Fruit fly (Drosophila melanogaster) whole organism, prepupa: ENCODE results near the gene Iris.
A peak's percentile ranks its signal among the peaks of the same experiment; 100 is the strongest.

Source experiments
- Blimp-1 ChIP-seq: fragments of 200-800 bp; sonication (Bioruptor generic); optimal IDR thresholded peaks from 3 replicates; lab custom pipeline; 2017; ENCODE audit warnings: missing biosample characterization, missing genetic modification characterization, mild to moderate bottlenecking, moderate library complexity, missing genetic modification reagents
- CG10631 ChIP-seq: fragments of 200-800 bp; sonication (Bioruptor generic); optimal IDR thresholded peaks from 2 replicates; lab custom pipeline; 2016; ENCODE audit warnings: missing biosample characterization, missing genetic modification characterization
- CG10669 ChIP-seq: fragments of 200-800 bp; sonication (Bioruptor generic); optimal IDR thresholded peaks from 3 replicates; lab custom pipeline; 2018; ENCODE audit warnings: missing biosample characterization, mild to moderate bottlenecking, missing genetic modification characterization, moderate library complexity
- CG11294 ChIP-seq: fragments of 200-800 bp; sonication (Bioruptor generic); IDR thresholded peaks from 2 replicates; pipeline ENCODE4 v1.3.6; 2022; ENCODE audit warnings: missing biosample characterization, missing genetic modification characterization
- CG11762 ChIP-seq: fragments of 200-800 bp; sonication (Bioruptor generic); optimal IDR thresholded peaks from 3 replicates; lab custom pipeline; 2016; ENCODE audit warnings: missing biosample characterization, missing genetic modification characterization; ENCODE audit not compliant: insufficient read depth
- CG11902 ChIP-seq: fragments of 200-800 bp; sonication (Bioruptor generic); optimal IDR thresholded peaks from 3 replicates; lab custom pipeline; 2016; ENCODE audit warnings: missing biosample characterization, missing genetic modification characterization
- CG15336 ChIP-seq: fragments of 200-800 bp; sonication (Bioruptor generic); IDR thresholded peaks from 2 replicates; pipeline ENCODE4 v1.3.6; 2022; ENCODE audit warnings: missing biosample characterization, missing genetic modification characterization
- CG1621 ChIP-seq: fragments of 200-800 bp; sonication (Bioruptor generic); optimal IDR thresholded peaks from 3 replicates; lab custom pipeline; 2018; ENCODE audit warnings: missing biosample characterization, mild to moderate bottlenecking, missing genetic modification characterization
- CG16779 ChIP-seq: fragments of 200-800 bp; sonication (Bioruptor generic); optimal IDR thresholded peaks from 3 replicates; lab custom pipeline; 2017; ENCODE audit warnings: missing biosample characterization, mild to moderate bottlenecking, missing genetic modification characterization
- CG3032 ChIP-seq: fragments of 200-800 bp; optimal IDR thresholded peaks from 2 replicates; lab custom pipeline; 2019; ENCODE audit warnings: missing biosample characterization, mild to moderate bottlenecking, missing genetic modification characterization, moderate library complexity
- CG31627 ChIP-seq: fragments of 200-800 bp; sonication (Bioruptor generic); optimal IDR thresholded peaks from 3 replicates; lab custom pipeline; 2016; ENCODE audit warnings: missing biosample characterization, missing genetic modification characterization
- CG32006 ChIP-seq: fragments of 200-800 bp; sonication (Bioruptor generic); optimal IDR thresholded peaks from 3 replicates; lab custom pipeline; 2017; ENCODE audit warnings: missing biosample characterization, mild to moderate bottlenecking, missing genetic modification characterization
- CG34406 ChIP-seq: fragments of 200-800 bp; sonication (Bioruptor generic); optimal IDR thresholded peaks from 3 replicates; lab custom pipeline; 2016; ENCODE audit warnings: missing biosample characterization, missing genetic modification characterization
- CG3919 ChIP-seq: fragments of 200-800 bp; sonication (Bioruptor generic); optimal IDR thresholded peaks from 3 replicates; lab custom pipeline; 2016; ENCODE audit warnings: missing biosample characterization, missing genetic modification characterization
- CG6792 ChIP-seq: fragments of 200-800 bp; sonication (Bioruptor generic); optimal IDR thresholded peaks from 3 replicates; lab custom pipeline; 2016; ENCODE audit warnings: missing biosample characterization, missing genetic modification characterization
- CG6808 ChIP-seq: fragments of 200-800 bp; sonication (Bioruptor generic); optimal IDR thresholded peaks from 3 replicates; lab custom pipeline; 2017; ENCODE audit warnings: missing biosample characterization, missing genetic modification characterization, mild to moderate bottlenecking, moderate library complexity, missing genetic modification reagents
- CG6854 ChIP-seq: fragments of 200-800 bp; sonication (Bioruptor generic); optimal IDR thresholded peaks from 2 replicates; lab custom pipeline; 2017; ENCODE audit warnings: missing biosample characterization, mild to moderate bottlenecking, missing genetic modification characterization
- CG7368 ChIP-seq: fragments of 200-800 bp; sonication (Bioruptor generic); optimal IDR thresholded peaks from 3 replicates; lab custom pipeline; 2016; ENCODE audit warnings: missing biosample characterization, missing genetic modification characterization
- CG8119 ChIP-seq: fragments of 200-800 bp; sonication (Bioruptor generic); IDR thresholded peaks from 3 replicates; pipeline ENCODE4 v1.3.6; 2022; ENCODE audit warnings: missing biosample characterization, missing genetic modification characterization
- CG8319 ChIP-seq: fragments of 200-800 bp; sonication (Bioruptor generic); optimal IDR thresholded peaks from 3 replicates; lab custom pipeline; 2016; ENCODE audit warnings: missing biosample characterization, missing genetic modification characterization
- CG8632 ChIP-seq: fragments of 200-800 bp; sonication (Bioruptor generic); optimal IDR thresholded peaks from 3 replicates; lab custom pipeline; 2016; ENCODE audit warnings: missing biosample characterization, missing genetic modification characterization
- CG9139 ChIP-seq: fragments of 200-800 bp; sonication (Bioruptor generic); optimal IDR thresholded peaks from 3 replicates; lab custom pipeline; 2017; ENCODE audit warnings: missing biosample characterization, mild to moderate bottlenecking, missing genetic modification characterization
- Eip75B ChIP-seq: fragments of 200-800 bp; sonication (Bioruptor generic); optimal IDR thresholded peaks from 3 replicates; lab custom pipeline; 2016; ENCODE audit warnings: missing biosample characterization, missing genetic modification characterization
- Eip78C ChIP-seq: fragments of 200-800 bp; sonication (Bioruptor generic); peaks from one replicate; lab custom pipeline; 2016; ENCODE audit warnings: missing biosample characterization, missing genetic modification characterization
- Eip93F ChIP-seq: fragments of 200-800 bp; sonication (Bioruptor generic); optimal IDR thresholded peaks from 2 replicates; lab custom pipeline; 2016; ENCODE audit warnings: missing biosample characterization, mild to moderate bottlenecking, missing genetic modification characterization
- Ets21C ChIP-seq: fragments of 200-800 bp; sonication (Bioruptor generic); optimal IDR thresholded peaks from 3 replicates; lab custom pipeline; 2016; ENCODE audit warnings: missing biosample characterization, missing genetic modification characterization
- Ets96B ChIP-seq: fragments of 200-800 bp; optimal IDR thresholded peaks from 2 replicates; lab custom pipeline; 2019; ENCODE audit warnings: missing biosample characterization, mild to moderate bottlenecking, missing genetic modification characterization, moderate library complexity
- Gug ChIP-seq: fragments of 200-800 bp; sonication (Bioruptor generic); IDR thresholded peaks from 2 replicates; pipeline ENCODE4 v1.3.6; 2022; ENCODE audit warnings: missing biosample characterization, missing genetic modification characterization
- Hr38 ChIP-seq: sonication (Bioruptor generic); optimal IDR thresholded peaks from 2 replicates; lab custom pipeline; 2016; ENCODE audit warnings: missing biosample characterization, missing genetic modification characterization
- Hr4 ChIP-seq: fragments of 200-800 bp; sonication (Bioruptor generic); optimal IDR thresholded peaks from 3 replicates; lab custom pipeline; 2016; ENCODE audit warnings: missing biosample characterization, missing genetic modification characterization
- Lpt ChIP-seq: fragments of 200-800 bp; sonication (Bioruptor generic); optimal IDR thresholded peaks from 3 replicates; lab custom pipeline; 2016; ENCODE audit warnings: missing biosample characterization, missing genetic modification characterization
- Met ChIP-seq: fragments of 200-800 bp; sonication (Bioruptor generic); optimal IDR thresholded peaks from 3 replicates; lab custom pipeline; 2016; ENCODE audit warnings: missing biosample characterization, missing genetic modification characterization
- OdsH ChIP-seq: fragments of 200-800 bp; sonication (Bioruptor generic); optimal IDR thresholded peaks from 3 replicates; lab custom pipeline; 2016; ENCODE audit warnings: missing biosample characterization, missing genetic modification characterization
- Smox ChIP-seq: fragments of 200-800 bp; sonication (Bioruptor generic); optimal IDR thresholded peaks from 3 replicates; lab custom pipeline; 2016; ENCODE audit warnings: missing biosample characterization, missing genetic modification characterization
- Sox102F ChIP-seq: fragments of 200-800 bp; sonication (Bioruptor generic); optimal IDR thresholded peaks from 2 replicates; lab custom pipeline; 2016; ENCODE audit warnings: missing biosample characterization, mild to moderate bottlenecking, missing genetic modification characterization
- Sox14 ChIP-seq: fragments of 200-800 bp; sonication (Bioruptor generic); optimal IDR thresholded peaks from 3 replicates; lab custom pipeline; 2016; ENCODE audit warnings: missing biosample characterization, missing genetic modification characterization
- Sox15 ChIP-seq: fragments of 200-800 bp; sonication (Bioruptor generic); optimal IDR thresholded peaks from 3 replicates; lab custom pipeline; 2016; ENCODE audit warnings: missing biosample characterization, missing genetic modification characterization
- achi ChIP-seq: fragments of 200-800 bp; sonication (Bioruptor generic); optimal IDR thresholded peaks from 3 replicates; lab custom pipeline; 2016; ENCODE audit warnings: missing biosample characterization, missing genetic modification characterization
- acj6 ChIP-seq: fragments of 200-800 bp; sonication (Bioruptor generic); optimal IDR thresholded peaks from 3 replicates; lab custom pipeline; 2016; ENCODE audit warnings: missing biosample characterization, missing genetic modification characterization
- cyc ChIP-seq: fragments of 200-800 bp; sonication (Bioruptor generic); optimal IDR thresholded peaks from 3 replicates; lab custom pipeline; 2016; ENCODE audit warnings: missing biosample characterization, missing genetic modification characterization
- dac ChIP-seq: fragments of 200-800 bp; sonication (Bioruptor generic); optimal IDR thresholded peaks from 2 replicates; lab custom pipeline; 2017; ENCODE audit warnings: missing biosample characterization, mild to moderate bottlenecking, missing genetic modification characterization
- eg ChIP-seq: fragments of 200-800 bp; sonication (Bioruptor generic); IDR thresholded peaks from 3 replicates; pipeline ENCODE4 v1.3.6; 2022; ENCODE audit warnings: missing biosample characterization, missing genetic modification characterization
- esn ChIP-seq: fragments of 200-800 bp; sonication (Bioruptor generic); optimal IDR thresholded peaks from 2 replicates; lab custom pipeline; 2016; ENCODE audit warnings: missing biosample characterization, mild to moderate bottlenecking, missing genetic modification characterization, moderate library complexity
- fd59A ChIP-seq: fragments of 200-800 bp; sonication (Bioruptor generic); optimal IDR thresholded peaks from 2 replicates; lab custom pipeline; 2017; ENCODE audit warnings: missing biosample characterization, mild to moderate bottlenecking, missing genetic modification characterization, missing genetic modification reagents
- fd85E ChIP-seq: fragments of 200-800 bp; sonication (Bioruptor generic); optimal IDR thresholded peaks from 3 replicates; lab custom pipeline; 2016; ENCODE audit warnings: missing biosample characterization, missing genetic modification characterization
- fkh ChIP-seq: fragments of 200-800 bp; sonication (Bioruptor generic); optimal IDR thresholded peaks from 3 replicates; lab custom pipeline; 2017; ENCODE audit warnings: missing biosample characterization, mild to moderate bottlenecking, missing genetic modification characterization, moderate library complexity
- lz ChIP-seq: fragments of 200-800 bp; sonication (Bioruptor generic); optimal IDR thresholded peaks from 3 replicates; lab custom pipeline; 2016; ENCODE audit warnings: missing biosample characterization, missing genetic modification characterization
- net ChIP-seq: fragments of 200-800 bp; sonication (Bioruptor generic); optimal IDR thresholded peaks from 3 replicates; lab custom pipeline; 2016; ENCODE audit warnings: missing biosample characterization, missing genetic modification characterization
- pdm3 ChIP-seq: fragments of 200-800 bp; sonication (Bioruptor generic); optimal IDR thresholded peaks from 3 replicates; lab custom pipeline; 2016; ENCODE audit warnings: missing biosample characterization, missing genetic modification characterization
- svp ChIP-seq: fragments of 200-800 bp; sonication (Bioruptor generic); peaks from one replicate; lab custom pipeline; 2016; ENCODE audit warnings: missing biosample characterization, missing genetic modification characterization
- vri ChIP-seq: fragments of 200-800 bp; sonication (Bioruptor generic); optimal IDR thresholded peaks from 3 replicates; lab custom pipeline; 2016; ENCODE audit warnings: missing biosample characterization, mild to moderate bottlenecking, missing genetic modification characterization

The Iris gene

DNA sequence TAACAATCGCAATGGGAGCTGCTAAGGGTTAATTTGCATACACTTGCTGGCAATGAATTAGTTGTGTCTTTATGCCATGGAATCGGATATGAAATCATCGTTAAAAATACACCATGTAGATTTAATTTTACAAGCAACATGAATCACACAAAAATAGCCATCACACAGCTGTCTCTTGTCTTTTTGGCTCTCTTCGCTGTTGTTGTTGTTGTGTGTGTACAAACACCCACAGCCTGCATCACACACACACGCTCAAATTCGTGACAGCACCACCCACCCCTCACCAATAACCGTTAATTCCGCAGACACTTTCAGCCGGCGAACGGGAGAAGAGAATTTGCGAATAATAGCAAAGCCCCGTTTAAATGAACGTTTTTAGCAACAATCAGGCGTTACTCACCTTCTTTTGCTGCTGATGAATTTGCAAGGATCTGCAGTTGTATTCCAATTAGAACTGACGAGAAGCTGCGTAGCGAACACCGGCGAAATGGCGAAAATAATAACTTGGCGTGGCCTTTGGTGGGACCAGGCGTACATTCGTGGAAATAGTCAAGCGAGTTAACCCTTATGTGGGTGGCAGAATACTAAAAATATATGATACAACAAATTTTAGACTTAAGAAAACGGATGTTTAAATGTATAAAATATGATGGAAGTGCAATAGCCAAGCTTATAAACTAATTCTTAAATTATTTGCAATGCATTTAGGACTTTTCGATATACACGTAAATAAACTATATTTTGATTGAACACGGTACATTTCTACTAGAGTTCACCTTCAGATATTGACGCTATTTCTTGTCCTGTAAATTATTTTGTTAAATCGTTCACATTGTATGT lies 24.0 kb upstream of the Iris start, which contains the start of gene capt:
capt (minus strand) TSS at position 584 of the 840 bp plus-strand sequence.
- TF ChIP-seq CG11294 (GFP tag; lab: Robert Waterston, UW), result no peak
- TF ChIP-seq Sox102F (GFP tag; lab: Kevin White, UChicago), result peak; percentile 31
- TF ChIP-seq Lpt (GFP tag; lab: Kevin White, UChicago), result no peak
- peak; percentile 66 for TF ChIP-seq Eip78C
- peak; percentile 8 for TF ChIP-seq Sox15 (GFP tag; lab: Kevin White, UChicago)
- no peak for TF ChIP-seq net (GFP tag; lab: Kevin White, UChicago)
- TF ChIP-seq CG15336 (GFP tag; lab: Robert Waterston, UW), result peak; percentile 37; the same call in 1 of the 2 replicates
- TF ChIP-seq CG6792 (GFP tag; lab: Kevin White, UChicago), result no peak
- peak; percentile 59 for TF ChIP-seq lz (GFP tag; lab: Kevin White, UChicago)
- TF ChIP-seq Ets21C (GFP tag; lab: Kevin White, UChicago), result no peak
- TF ChIP-seq CG9139, result no peak
- TF ChIP-seq CG7368 (GFP tag; lab: Kevin White, UChicago), result no peak
- no peak for TF ChIP-seq CG10631 (GFP tag; lab: Kevin White, UChicago)
- TF ChIP-seq cyc (GFP tag; lab: Kevin White, UChicago), result peak; percentile 54
- no peak for TF ChIP-seq CG6854 (GFP tag; lab: Kevin White, UChicago)
- TF ChIP-seq CG3919 (GFP tag; lab: Kevin White, UChicago), result no peak
- no peak for TF ChIP-seq fd59A (GFP tag; lab: Kevin White, UChicago)
- no peak for TF ChIP-seq CG16779 (tag; lab: Kevin White, UChicago)
- TF ChIP-seq CG3032 (tag; lab: Kevin White, UChicago), result peak; percentile 51
- TF ChIP-seq CG10669, result no peak
- TF ChIP-seq Ets96B, result peak; percentile 33
- peak; percentile 59 for TF ChIP-seq Met (GFP tag; lab: Kevin White, UChicago)
- TF ChIP-seq svp (GFP tag; lab: Kevin White, UChicago), result peak; percentile 74
- TF ChIP-seq CG31627 (GFP tag; lab: Kevin White, UChicago), result peak; percentile 65
- TF ChIP-seq vri (GFP tag; lab: Kevin White, UChicago), result peak; percentile 18
- peak; percentile 55; the same call in 1 of the 3 replicates for TF ChIP-seq eg
- no peak for TF ChIP-seq achi (GFP tag; lab: Kevin White, UChicago)
- no peak for TF ChIP-seq Hr4 (GFP tag; lab: Kevin White, UChicago)
- no peak for TF ChIP-seq OdsH
- TF ChIP-seq fkh, result peak; percentile 30
- no peak for TF ChIP-seq Gug (GFP tag; lab: Robert Waterston, UW)
- no peak for TF ChIP-seq Eip75B (GFP tag; lab: Kevin White, UChicago)
- no peak for TF ChIP-seq fd85E (GFP tag; lab: Kevin White, UChicago)
- no peak for TF ChIP-seq Hr38 (GFP tag; lab: Kevin White, UChicago)
- no peak for TF ChIP-seq Eip93F (GFP tag; lab: Kevin White, UChicago)
- TF ChIP-seq CG32006 (GFP tag; lab: Kevin White, UChicago), result no peak
- TF ChIP-seq CG8119 (GFP tag; lab: Robert Waterston, UW), result 0 out of 3 replicates have a peak, but pooled peaks have one; percentile 49
- TF ChIP-seq CG11762 (GFP tag; lab: Kevin White, UChicago), result no peak
- TF ChIP-seq Blimp-1 (GFP tag; lab: Kevin White, UChicago), result no peak
- no peak for TF ChIP-seq CG1621 (tag; lab: Kevin White, UChicago)
- TF ChIP-seq acj6 (GFP tag; lab: Kevin White, UChicago), result no peak
- TF ChIP-seq esn, result peak; percentile 30
- TF ChIP-seq Sox14 (GFP tag; lab: Kevin White, UChicago), result peak; percentile 33
- TF ChIP-seq Smox (GFP tag; lab: Kevin White, UChicago), result no peak
- TF ChIP-seq CG8319 (GFP tag; lab: Kevin White, UChicago), result no peak
- TF ChIP-seq CG6808 (GFP tag; lab: Kevin White, UChicago), result peak; percentile 7
- TF ChIP-seq CG34406 (GFP tag; lab: Kevin White, UChicago), result peak; percentile 27
- no peak for TF ChIP-seq dac
- TF ChIP-seq CG11902, result peak; percentile 7
- no peak for TF ChIP-seq CG8632 (GFP tag; lab: Kevin White, UChicago)
- no peak for TF ChIP-seq pdm3 (GFP tag; lab: Kevin White, UChicago)
